Worm (Caenorhabditis elegans) whole organism, young adult: ENCODE results near the gene F58H7.5.
A peak's percentile ranks its signal among the peaks of the same experiment; 100 is the strongest.

Experiments used
- B0035.1 ChIP-seq: sonication (generic microtip); optimal IDR thresholded peaks from 2 replicates; lab custom pipeline; 2016; ENCODE audit warnings: missing genetic modification characterization, mild to moderate bottlenecking, missing compliant biosample characterization, missing genotype, missing genetic modification reagents
- B0336.3 ChIP-seq: fragments of 200-800 bp; sonication (Bioruptor generic); IDR thresholded peaks from 2 replicates; pipeline ENCODE4 v1.3.6; 2022; ENCODE audit warnings: missing genetic modification characterization, missing compliant biosample characterization
- C06A6.2 ChIP-seq: fragments of 200-800 bp; sonication (Bioruptor generic); conservative IDR thresholded peaks from 2 replicates; pipeline ENCODE4 v1.3.6; 2022; ENCODE audit warnings: missing genetic modification characterization, missing compliant biosample characterization
- D2030.7 ChIP-seq: fragments of 200-800 bp; sonication (Bioruptor generic); IDR thresholded peaks from 2 replicates; pipeline ENCODE4 v1.3.6; 2022; ENCODE audit warnings: missing genetic modification reagents, missing genetic modification characterization, missing compliant biosample characterization
- F10E7.11 ChIP-seq: sonication (generic microtip); optimal IDR thresholded peaks from 2 replicates; lab custom pipeline; 2017; ENCODE audit warnings: mild to moderate bottlenecking, missing genetic modification characterization, moderate library complexity, missing compliant biosample characterization
- F33H1.4 ChIP-seq: fragments of 200-800 bp; sonication (Bioruptor generic); IDR thresholded peaks from 2 replicates; pipeline ENCODE4 v1.3.6; 2022; ENCODE audit warnings: missing genetic modification reagents, missing genetic modification characterization, missing compliant biosample characterization
- F39B2.1 ChIP-seq: fragments of 200-800 bp; sonication (Bioruptor generic); IDR thresholded peaks from 2 replicates; pipeline ENCODE4 v1.3.6; 2022; ENCODE audit warnings: missing genetic modification reagents, missing genetic modification characterization, missing compliant biosample characterization
- F52B5.7 ChIP-seq: sonication (generic microtip); optimal IDR thresholded peaks from 2 replicates; lab custom pipeline; 2016; ENCODE audit warnings: mild to moderate bottlenecking, missing genetic modification characterization, missing compliant biosample characterization
- F57A8.1 ChIP-seq: fragments of 200-800 bp; sonication (Bioruptor generic); optimal IDR thresholded peaks from 2 replicates; lab custom pipeline; 2018; ENCODE audit warnings: mild to moderate bottlenecking, missing genetic modification characterization, moderate library complexity, missing compliant biosample characterization
- Y53G8AR.9 ChIP-seq: fragments of 200-800 bp; sonication (Bioruptor generic); conservative IDR thresholded peaks from 2 replicates; pipeline ENCODE4 v1.3.6; 2022; ENCODE audit warnings: missing genetic modification reagents, missing genetic modification characterization, missing compliant biosample characterization
- Y56A3A.18 ChIP-seq: fragments of 200-800 bp; sonication (Bioruptor generic); IDR thresholded peaks from 2 replicates; pipeline ENCODE4 v1.3.6; 2022; ENCODE audit warnings: missing genetic modification reagents, missing genetic modification characterization, missing compliant biosample characterization
- Y67H2A.10 ChIP-seq: fragments of 200-800 bp; sonication (Bioruptor generic); conservative IDR thresholded peaks from 2 replicates; pipeline ENCODE4 v1.3.6; 2022; ENCODE audit warnings: missing genetic modification reagents, missing genetic modification characterization, missing compliant biosample characterization
- Y79H2A.3 ChIP-seq: fragments of 200-800 bp; sonication (Bioruptor generic); conservative IDR thresholded peaks from 2 replicates; pipeline ENCODE4 v1.3.6; 2022; ENCODE audit warnings: missing genetic modification reagents, missing genetic modification characterization, missing compliant biosample characterization
- Y95B8A.8 ChIP-seq: fragments of 200-800 bp; sonication (Bioruptor generic); IDR thresholded peaks from 2 replicates; pipeline ENCODE4 v1.3.6; 2022; ENCODE audit warnings: missing genetic modification reagents, missing genetic modification characterization, missing compliant biosample characterization
- ama-1 ChIP-seq, 3 experiments: fragments of 150-350 bp in 1 of 3; sonication (generic microtip) in 2 of 3; optimal IDR thresholded peaks; 2 replicates each; lab custom pipeline; 2014 to 2018; ENCODE audit warnings: missing biosample characterization in 2 of 3, missing genetic modification characterization in 2 of 3, missing genetic modification reagents in 2 of 3
- attf-3 ChIP-seq: fragments of 200-800 bp; sonication (Bioruptor generic); conservative IDR thresholded peaks from 2 replicates; pipeline ENCODE4 v1.3.6; 2022; ENCODE audit warnings: missing genetic modification reagents, missing genetic modification characterization, missing compliant biosample characterization
- attf-5 ChIP-seq: fragments of 200-800 bp; sonication (Bioruptor generic); optimal IDR thresholded peaks from 2 replicates; lab custom pipeline; 2018; ENCODE audit warnings: mild to moderate bottlenecking, missing genetic modification characterization, missing compliant biosample characterization
- attf-6 ChIP-seq: fragments of 200-800 bp; sonication (Bioruptor generic); IDR thresholded peaks from 2 replicates; pipeline ENCODE4 v1.3.6; 2022; ENCODE audit warnings: missing genetic modification reagents, missing genetic modification characterization, missing compliant biosample characterization
- bed-2 ChIP-seq: fragments of 200-800 bp; sonication (Bioruptor generic); IDR thresholded peaks from 2 replicates; pipeline ENCODE4 v1.3.6; 2022; ENCODE audit warnings: missing genetic modification reagents, missing genetic modification characterization, missing compliant biosample characterization
- ceh-100 ChIP-seq: fragments of 200-800 bp; sonication (Bioruptor generic); IDR thresholded peaks from 2 replicates; pipeline ENCODE4 v1.3.6; 2022; ENCODE audit warnings: missing genetic modification reagents, missing genetic modification characterization, missing compliant biosample characterization
- ceh-40 ChIP-seq: fragments of 200-800 bp; sonication (Bioruptor generic); IDR thresholded peaks from 2 replicates; pipeline ENCODE4 v1.3.6; 2022; ENCODE audit warnings: missing genetic modification characterization, missing compliant biosample characterization
- ceh-79 ChIP-seq: sonication (generic microtip); optimal IDR thresholded peaks from 2 replicates; lab custom pipeline; 2017; ENCODE audit warnings: mild to moderate bottlenecking, missing genetic modification characterization, missing compliant biosample characterization
- die-1 ChIP-seq: sonication (generic microtip); optimal IDR thresholded peaks from 2 replicates; lab custom pipeline; 2016; ENCODE audit warnings: missing genotype, mild to moderate bottlenecking, missing genetic modification characterization, missing compliant biosample characterization
- dpff-1 ChIP-seq: sonication (generic microtip); optimal IDR thresholded peaks from 2 replicates; lab custom pipeline; 2017; ENCODE audit warnings: mild to moderate bottlenecking, missing genetic modification characterization, missing compliant biosample characterization
- efl-1 ChIP-seq: fragments of 150-350 bp; optimal IDR thresholded peaks from 2 replicates; lab custom pipeline; 2014; ENCODE audit warnings: missing biosample characterization, missing genetic modification reagents, missing genetic modification characterization
- egl-18 ChIP-seq: fragments of 200-800 bp; sonication (Bioruptor generic); IDR thresholded peaks from 2 replicates; pipeline ENCODE4 v1.3.6; 2022; ENCODE audit warnings: missing genetic modification reagents, missing genetic modification characterization, missing compliant biosample characterization
- ets-4 ChIP-seq: fragments of 200-800 bp; sonication (Bioruptor generic); optimal IDR thresholded peaks from 2 replicates; lab custom pipeline; 2018; ENCODE audit warnings: mild to moderate bottlenecking, missing genetic modification characterization, missing compliant biosample characterization
- gei-17 ChIP-seq: fragments of 200-800 bp; sonication (Bioruptor generic); optimal IDR thresholded peaks from 2 replicates; lab custom pipeline; 2018; ENCODE audit warnings: mild to moderate bottlenecking, missing genetic modification characterization, missing compliant biosample characterization
- hlh-12 ChIP-seq: sonication (generic microtip); optimal IDR thresholded peaks from 2 replicates; lab custom pipeline; 2016; ENCODE audit warnings: missing genetic modification characterization, missing compliant biosample characterization
- hmg-1.2 ChIP-seq: fragments of 200-800 bp; sonication (Bioruptor generic); IDR thresholded peaks from 2 replicates; pipeline ENCODE4 v1.3.6; 2022; ENCODE audit warnings: missing genetic modification reagents, missing genetic modification characterization, missing compliant biosample characterization
- hmg-20 ChIP-seq: fragments of 200-800 bp; sonication (Bioruptor generic); IDR thresholded peaks from 2 replicates; pipeline ENCODE4 v1.3.6; 2022; ENCODE audit warnings: missing genetic modification reagents, missing genetic modification characterization, missing compliant biosample characterization
- lag-1 ChIP-seq: fragments of 200-800 bp; sonication (Bioruptor generic); IDR thresholded peaks from 2 replicates; pipeline ENCODE4 v1.3.6; 2022; ENCODE audit warnings: missing genetic modification reagents, missing genetic modification characterization, missing compliant biosample characterization
- lin-26 ChIP-seq: fragments of 200-800 bp; sonication (Bioruptor generic); IDR thresholded peaks from 2 replicates; pipeline ENCODE4 v1.3.6; 2022; ENCODE audit warnings: missing genetic modification reagents, missing genetic modification characterization, missing compliant biosample characterization
- lin-35 ChIP-seq, 3 experiments: fragments of 150-350 bp in 2 of 3; sonication (generic microtip) in 1 of 3; optimal IDR thresholded peaks; 2 replicates each; lab custom pipeline; 2014 to 2018; ENCODE audit warnings: missing biosample characterization in 3 of 3, missing genetic modification characterization in 3 of 3, missing genetic modification reagents in 3 of 3
- lin-40 ChIP-seq: sonication (generic microtip); optimal IDR thresholded peaks from 2 replicates; lab custom pipeline; 2016; ENCODE audit warnings: missing genetic modification characterization, mild to moderate bottlenecking, missing compliant biosample characterization, missing genotype, missing genetic modification reagents
- madf-10 ChIP-seq: sonication (generic microtip); optimal IDR thresholded peaks from 2 replicates; lab custom pipeline; 2016; ENCODE audit warnings: mild to moderate bottlenecking, missing genetic modification characterization, missing compliant biosample characterization
- madf-3 ChIP-seq: fragments of 200-800 bp; sonication (Bioruptor generic); IDR thresholded peaks from 2 replicates; pipeline ENCODE4 v1.3.6; 2022; ENCODE audit warnings: missing genetic modification reagents, missing genetic modification characterization, missing compliant biosample characterization
- madf-6 ChIP-seq: fragments of 200-800 bp; sonication (Bioruptor generic); IDR thresholded peaks from 2 replicates; pipeline ENCODE4 v1.3.6; 2022; ENCODE audit warnings: missing genetic modification reagents, missing genetic modification characterization, missing compliant biosample characterization
- mcd-1 ChIP-seq: fragments of 200-800 bp; sonication (Bioruptor generic); IDR thresholded peaks from 2 replicates; pipeline ENCODE4 v1.3.6; 2022; ENCODE audit warnings: missing genetic modification reagents, missing genetic modification characterization, missing compliant biosample characterization
- mxl-1 ChIP-seq: sonication (generic microtip); optimal IDR thresholded peaks from 2 replicates; lab custom pipeline; 2016; ENCODE audit warnings: missing genetic modification characterization, missing compliant biosample characterization
- nfya-1 ChIP-seq: sonication (generic microtip); optimal IDR thresholded peaks from 2 replicates; lab custom pipeline; 2017; ENCODE audit warnings: antibody characterized with exemption, missing compliant biosample characterization, missing genetic modification characterization, borderline replicate concordance; ENCODE audit not compliant: insufficient read depth
- nhr-179 ChIP-seq: sonication (generic microtip); optimal IDR thresholded peaks from 2 replicates; lab custom pipeline; 2016; ENCODE audit warnings: mild to moderate bottlenecking, missing genetic modification characterization, missing compliant biosample characterization
- nhr-80 ChIP-seq: sonication (generic microtip); optimal IDR thresholded peaks from 2 replicates; lab custom pipeline; 2016; ENCODE audit warnings: missing genetic modification characterization, missing compliant biosample characterization
- nhr-90 ChIP-seq: sonication (generic microtip); optimal IDR thresholded peaks from 2 replicates; lab custom pipeline; 2016; ENCODE audit warnings: missing genotype, mild to moderate bottlenecking, missing genetic modification characterization, missing compliant biosample characterization
- repo-1 ChIP-seq: sonication (generic microtip); optimal IDR thresholded peaks from 2 replicates; lab custom pipeline; 2017; ENCODE audit warnings: mild to moderate bottlenecking, missing genetic modification characterization, missing compliant biosample characterization
- snpc-1.1 ChIP-seq: sonication (generic microtip); optimal IDR thresholded peaks from 2 replicates; lab custom pipeline; 2017; ENCODE audit warnings: missing genetic modification characterization, mild to moderate bottlenecking, missing compliant biosample characterization, antibody characterized with exemption, moderate library complexity, missing genotype, missing genetic modification reagents; ENCODE audit not compliant: insufficient read depth
- snpc-3.4 ChIP-seq: sonication (generic microtip); optimal IDR thresholded peaks from 2 replicates; lab custom pipeline; 2017; ENCODE audit warnings: missing genetic modification characterization, mild to moderate bottlenecking, missing compliant biosample characterization, antibody characterized with exemption, moderate library complexity, missing genotype, missing genetic modification reagents
- somi-1 ChIP-seq: fragments of 200-800 bp; sonication (Bioruptor generic); optimal IDR thresholded peaks from 2 replicates; lab custom pipeline; 2018; ENCODE audit warnings: mild to moderate bottlenecking, missing genetic modification characterization, missing compliant biosample characterization
- tbp1 ChIP-seq: fragments of 200-800 bp; sonication (Bioruptor generic); optimal IDR thresholded peaks from 2 replicates; lab custom pipeline; 2018; ENCODE audit warnings: mild to moderate bottlenecking, missing genetic modification characterization, missing compliant biosample characterization

The F58H7.5 gene

ce11 chrIV:873174-873788 is 46.5 kb upstream of the F58H7.5 start (continued):
- TF ChIP-seq bed-2 (GFP tag; lab: Robert Waterston, UW) (no peak), ceh-79 (tag; lab: Kevin White, UChicago) (no peak), gei-17 (no peak), Y95B8A.8 (GFP tag; lab: Robert Waterston, UW) (no peak), B0035.1 (tag; lab: Kevin White, UChicago) (no peak), F33H1.4 (GFP tag; lab: Robert Waterston, UW) (peak; percentile 42), hmg-20 (GFP tag; lab: Robert Waterston, UW) (no peak), efl-1 (GFP tag; lab: Kevin White, UChicago) (no peak), mcd-1 (no peak), nhr-90 (no peak), Y53G8AR.9 (no peak), attf-3 (GFP tag; lab: Robert Waterston, UW) (no peak), Y79H2A.3 (GFP tag; lab: Robert Waterston, UW) (no peak), dpff-1 (tag; lab: Kevin White, UChicago) (no peak), B0336.3 (GFP tag; lab: Robert Waterston, UW) (no peak), egl-18 (no peak), lin-40 (tag; lab: Kevin White, UChicago) (no peak), hlh-12 (tag; lab: Kevin White, UChicago) (peak; percentile 21), madf-10 (tag; lab: Kevin White, UChicago) (no peak), lag-1 (GFP tag; lab: Robert Waterston, UW) (no peak), snpc-3.4 (peak; percentile 6), lin-35 (GFP tag; optimal IDR thresholded peaks at IDR 0.05; lab: Kevin White, UChicago) (no peak), hmg-1.2 (GFP tag; lab: Robert Waterston, UW) (no peak), snpc-1.1 (tag; lab: Kevin White, UChicago) (peak; percentile 8), F57A8.1 (GFP tag; lab: Kevin White, UChicago) (no peak), ets-4 (GFP tag; lab: Kevin White, UChicago) (no peak), lin-26 (GFP tag; lab: Robert Waterston, UW) (peak; percentile 58; the same call in 1 of the 2 replicates), madf-3 (GFP tag; lab: Robert Waterston, UW) (no peak), F10E7.11 (no peak), madf-6 (GFP tag; lab: Robert Waterston, UW) (0 out of 2 replicates have a peak, but pooled peaks have one; percentile 11), C06A6.2 (GFP tag; lab: Robert Waterston, UW) (no peak), attf-6 (GFP tag; lab: Robert Waterston, UW) (no peak), nhr-80 (tag; lab: Kevin White, UChicago) (no peak), nfya-1 (tag; lab: Kevin White, UChicago) (no peak), F52B5.7 (tag; lab: Kevin White, UChicago) (no peak), somi-1 (GFP tag; lab: Kevin White, UChicago) (no peak), ceh-40 (GFP tag; lab: Robert Waterston, UW) (no peak), tbp1 (GFP tag; lab: Kevin White, UChicago) (peak; percentile 81), D2030.7 (GFP tag; lab: Robert Waterston, UW) (peak; percentile 71), Y67H2A.10 (GFP tag; lab: Robert Waterston, UW) (no peak), Y56A3A.18 (GFP tag; lab: Robert Waterston, UW) (no peak), ceh-100 (GFP tag; lab: Robert Waterston, UW) (no peak), repo-1 (tag; lab: Kevin White, UChicago) (no peak), attf-5 (GFP tag; lab: Kevin White, UChicago) (peak; percentile 22), nhr-179 (tag; lab: Kevin White, UChicago) (no peak), die-1 (tag; lab: Kevin White, UChicago) (no peak), F39B2.1 (GFP tag; lab: Robert Waterston, UW) (no peak), mxl-1 (tag; lab: Kevin White, UChicago) (no peak), ama-1 (optimal IDR thresholded peaks at IDR 0.05; lab: Kevin White, UChicago) (no peak), ama-1 (GFP tag; optimal IDR thresholded peaks at IDR 0.05; lab: Kevin White, UChicago) (no peak)
